Worm (Caenorhabditis elegans) whole organism, young adult: Measurements from ENCODE around the gene F56C9.8.

ENCODE experiments used
- B0019.2 ChIP-seq: fragments of 200-800 bp; sonication (Bioruptor generic); conservative IDR thresholded peaks from 2 replicates; pipeline ENCODE4 v1.3.6; 2022; ENCODE audit warnings: missing genetic modification reagents, missing genetic modification characterization, missing compliant biosample characterization
- D2030.7 ChIP-seq: fragments of 200-800 bp; sonication (Bioruptor generic); IDR thresholded peaks from 2 replicates; pipeline ENCODE4 v1.3.6; 2022; ENCODE audit warnings: missing genetic modification reagents, missing genetic modification characterization, missing compliant biosample characterization
- F10E7.11 ChIP-seq: sonication (generic microtip); optimal IDR thresholded peaks from 2 replicates; lab custom pipeline; 2017; ENCODE audit warnings: mild to moderate bottlenecking, missing genetic modification characterization, moderate library complexity, missing compliant biosample characterization
- F22D6.2 ChIP-seq: sonication (generic microtip); optimal IDR thresholded peaks from 2 replicates; lab custom pipeline; 2016; ENCODE audit warnings: mild to moderate bottlenecking, missing genetic modification characterization, missing compliant biosample characterization
- F39B2.1 ChIP-seq: fragments of 200-800 bp; sonication (Bioruptor generic); IDR thresholded peaks from 2 replicates; pipeline ENCODE4 v1.3.6; 2022; ENCODE audit warnings: missing genetic modification reagents, missing genetic modification characterization, missing compliant biosample characterization
- F52B5.7 ChIP-seq: sonication (generic microtip); optimal IDR thresholded peaks from 2 replicates; lab custom pipeline; 2016; ENCODE audit warnings: mild to moderate bottlenecking, missing genetic modification characterization, missing compliant biosample characterization
- F57C9.4 ChIP-seq: sonication (generic microtip); optimal IDR thresholded peaks from 2 replicates; lab custom pipeline; 2017; ENCODE audit warnings: mild to moderate bottlenecking, missing genetic modification characterization, missing compliant biosample characterization
- T26A5.8 ChIP-seq: sonication (generic microtip); optimal IDR thresholded peaks from 2 replicates; lab custom pipeline; 2016; ENCODE audit warnings: missing genetic modification characterization, missing compliant biosample characterization
- Y53F4B.3 ChIP-seq: fragments of 200-800 bp; sonication (Bioruptor generic); IDR thresholded peaks from 2 replicates; pipeline ENCODE4 v1.3.6; 2022; ENCODE audit warnings: missing genetic modification reagents, missing genetic modification characterization, missing compliant biosample characterization
- Y56A3A.18 ChIP-seq: fragments of 200-800 bp; sonication (Bioruptor generic); IDR thresholded peaks from 2 replicates; pipeline ENCODE4 v1.3.6; 2022; ENCODE audit warnings: missing genetic modification reagents, missing genetic modification characterization, missing compliant biosample characterization
- Y67H2A.10 ChIP-seq: fragments of 200-800 bp; sonication (Bioruptor generic); conservative IDR thresholded peaks from 2 replicates; pipeline ENCODE4 v1.3.6; 2022; ENCODE audit warnings: missing genetic modification reagents, missing genetic modification characterization, missing compliant biosample characterization
- Y95B8A.8 ChIP-seq: fragments of 200-800 bp; sonication (Bioruptor generic); IDR thresholded peaks from 2 replicates; pipeline ENCODE4 v1.3.6; 2022; ENCODE audit warnings: missing genetic modification reagents, missing genetic modification characterization, missing compliant biosample characterization
- ZK185.1 ChIP-seq: sonication (generic microtip); optimal IDR thresholded peaks from 2 replicates; lab custom pipeline; 2016; ENCODE audit warnings: mild to moderate bottlenecking, missing genetic modification characterization, missing compliant biosample characterization; ENCODE audit not compliant: poor library complexity, severe bottlenecking
- aptf-2 ChIP-seq: fragments of 200-800 bp; sonication (Bioruptor generic); conservative IDR thresholded peaks from 2 replicates; pipeline ENCODE4 v1.3.6; 2022; ENCODE audit warnings: missing genetic modification reagents, missing genetic modification characterization, missing compliant biosample characterization
- atf-7 ChIP-seq: sonication (generic microtip); optimal IDR thresholded peaks from 2 replicates; lab custom pipeline; 2017; ENCODE audit warnings: mild to moderate bottlenecking, missing genetic modification characterization, missing compliant biosample characterization
- attf-5 ChIP-seq: fragments of 200-800 bp; sonication (Bioruptor generic); optimal IDR thresholded peaks from 2 replicates; lab custom pipeline; 2018; ENCODE audit warnings: mild to moderate bottlenecking, missing genetic modification characterization, missing compliant biosample characterization
- bed-1 ChIP-seq: fragments of 200-800 bp; sonication (Bioruptor generic); IDR thresholded peaks from 2 replicates; pipeline ENCODE4 v1.3.6; 2022; ENCODE audit warnings: missing genetic modification reagents, missing genetic modification characterization, missing compliant biosample characterization
- bed-2 ChIP-seq: fragments of 200-800 bp; sonication (Bioruptor generic); IDR thresholded peaks from 2 replicates; pipeline ENCODE4 v1.3.6; 2022; ENCODE audit warnings: missing genetic modification reagents, missing genetic modification characterization, missing compliant biosample characterization
- ccch-3 ChIP-seq: fragments of 200-800 bp; sonication (Bioruptor generic); optimal IDR thresholded peaks from 2 replicates; lab custom pipeline; 2018; ENCODE audit warnings: mild to moderate bottlenecking, missing genetic modification characterization, missing compliant biosample characterization
- ceh-100 ChIP-seq: fragments of 200-800 bp; sonication (Bioruptor generic); IDR thresholded peaks from 2 replicates; pipeline ENCODE4 v1.3.6; 2022; ENCODE audit warnings: missing genetic modification reagents, missing genetic modification characterization, missing compliant biosample characterization
- ceh-40 ChIP-seq: fragments of 200-800 bp; sonication (Bioruptor generic); IDR thresholded peaks from 2 replicates; pipeline ENCODE4 v1.3.6; 2022; ENCODE audit warnings: missing genetic modification characterization, missing compliant biosample characterization
- dpff-1 ChIP-seq: sonication (generic microtip); optimal IDR thresholded peaks from 2 replicates; lab custom pipeline; 2017; ENCODE audit warnings: mild to moderate bottlenecking, missing genetic modification characterization, missing compliant biosample characterization
- fkh-3 ChIP-seq: sonication (generic microtip); optimal IDR thresholded peaks from 2 replicates; lab custom pipeline; 2016; ENCODE audit warnings: mild to moderate bottlenecking, missing genetic modification characterization, missing compliant biosample characterization
- gei-17 ChIP-seq: fragments of 200-800 bp; sonication (Bioruptor generic); optimal IDR thresholded peaks from 2 replicates; lab custom pipeline; 2018; ENCODE audit warnings: mild to moderate bottlenecking, missing genetic modification characterization, missing compliant biosample characterization
- hmg-20 ChIP-seq: fragments of 200-800 bp; sonication (Bioruptor generic); IDR thresholded peaks from 2 replicates; pipeline ENCODE4 v1.3.6; 2022; ENCODE audit warnings: missing genetic modification reagents, missing genetic modification characterization, missing compliant biosample characterization
- let-607 ChIP-seq, 2 experiments: fragments of 200-800 bp in 1 of 2; sonication (Bioruptor generic) in 1 of 2; sonication (generic microtip) in 1 of 2; optimal IDR thresholded peaks; 2 replicates each; lab custom pipeline; 2016 to 2018; ENCODE audit warnings: mild to moderate bottlenecking in 2 of 2, missing compliant biosample characterization in 2 of 2, missing genetic modification characterization in 2 of 2, moderate library complexity in 2 of 2, missing genotype in 1 of 2
- lin-35 ChIP-seq, 3 experiments: fragments of 150-350 bp in 2 of 3; sonication (generic microtip) in 1 of 3; optimal IDR thresholded peaks; 2 replicates each; lab custom pipeline; 2014 to 2018; ENCODE audit warnings: missing biosample characterization in 3 of 3, missing genetic modification characterization in 3 of 3, missing genetic modification reagents in 3 of 3
- madf-6 ChIP-seq: fragments of 200-800 bp; sonication (Bioruptor generic); IDR thresholded peaks from 2 replicates; pipeline ENCODE4 v1.3.6; 2022; ENCODE audit warnings: missing genetic modification reagents, missing genetic modification characterization, missing compliant biosample characterization
- madf-8 ChIP-seq: fragments of 200-800 bp; sonication (Bioruptor generic); conservative IDR thresholded peaks from 2 replicates; pipeline ENCODE4 v1.3.6; 2022; ENCODE audit warnings: missing genetic modification reagents, missing genetic modification characterization, missing compliant biosample characterization
- mcd-1 ChIP-seq: fragments of 200-800 bp; sonication (Bioruptor generic); IDR thresholded peaks from 2 replicates; pipeline ENCODE4 v1.3.6; 2022; ENCODE audit warnings: missing genetic modification reagents, missing genetic modification characterization, missing compliant biosample characterization
- mes-4 ChIP-seq: sonication (generic microtip); optimal IDR thresholded peaks from 2 replicates; lab custom pipeline; 2016; ENCODE audit warnings: missing genotype, missing genetic modification characterization, missing compliant biosample characterization
- nfya-2 ChIP-seq: fragments of 200-800 bp; sonication (Bioruptor generic); IDR thresholded peaks from 2 replicates; pipeline ENCODE4 v1.3.6; 2022; ENCODE audit warnings: missing genetic modification reagents, missing genetic modification characterization, missing compliant biosample characterization
- nhr-120 ChIP-seq: fragments of 200-800 bp; sonication (Bioruptor generic); IDR thresholded peaks from 2 replicates; pipeline ENCODE4 v1.3.6; 2022; ENCODE audit warnings: missing genetic modification characterization, missing compliant biosample characterization
- nhr-80 ChIP-seq: sonication (generic microtip); optimal IDR thresholded peaks from 2 replicates; lab custom pipeline; 2016; ENCODE audit warnings: missing genetic modification characterization, missing compliant biosample characterization
- pbrm-1 ChIP-seq: fragments of 200-800 bp; sonication (Bioruptor generic); IDR thresholded peaks from 2 replicates; pipeline ENCODE4 v1.3.6; 2022; ENCODE audit warnings: missing genetic modification reagents, missing genetic modification characterization, missing compliant biosample characterization
- pha-4 ChIP-seq: fragments of 150-350 bp; sonication (generic microtip); optimal IDR thresholded peaks from 2 replicates; lab custom pipeline; 2014; ENCODE audit warnings: missing biosample characterization, missing genetic modification reagents, missing genetic modification characterization
- rec-8 ChIP-seq, 2 experiments: sonication (generic microtip); optimal IDR thresholded peaks; 2 replicates each; lab custom pipeline; 2016; ENCODE audit warnings: mild to moderate bottlenecking in 2 of 2, missing genetic modification characterization in 2 of 2, missing genetic modification reagents in 2 of 2, missing genotype in 2 of 2, missing biosample characterization in 1 of 2, missing compliant biosample characterization in 1 of 2, moderate library complexity in 1 of 2
- repo-1 ChIP-seq: sonication (generic microtip); optimal IDR thresholded peaks from 2 replicates; lab custom pipeline; 2017; ENCODE audit warnings: mild to moderate bottlenecking, missing genetic modification characterization, missing compliant biosample characterization
- rpc-1 ChIP-seq, 2 experiments: fragments of 150-350 bp in 1 of 2; sonication (generic microtip) in 1 of 2; optimal IDR thresholded peaks; 2 replicates each; lab custom pipeline; 2014 to 2018; ENCODE audit warnings: missing biosample characterization in 1 of 2, missing genetic modification characterization in 1 of 2, missing genetic modification reagents in 1 of 2, missing genotype in 1 of 2
- sdz-38 ChIP-seq: sonication (generic microtip); optimal IDR thresholded peaks from 2 replicates; lab custom pipeline; 2016; ENCODE audit warnings: missing genotype, missing genetic modification characterization, missing compliant biosample characterization
- snpc-1.3 ChIP-seq: sonication (generic microtip); optimal IDR thresholded peaks from 2 replicates; lab custom pipeline; 2017; ENCODE audit warnings: missing genetic modification characterization, mild to moderate bottlenecking, missing compliant biosample characterization, antibody characterized with exemption, moderate library complexity, missing genotype, missing genetic modification reagents; ENCODE audit not compliant: insufficient read depth
- snpc-4 ChIP-seq, 5 experiments: fragments of 150-350 bp in 1 of 5; sonication (generic microtip) in 4 of 5; optimal IDR thresholded peaks; 2 replicates each; lab custom pipeline; 2014 to 2018; ENCODE audit warnings: missing genetic modification characterization in 5 of 5, missing biosample characterization in 3 of 5, antibody characterized with exemption in 2 of 5, mild to moderate bottlenecking in 2 of 5, missing compliant biosample characterization in 2 of 5, missing genotype in 2 of 5, moderate library complexity in 2 of 5, missing genetic modification reagents in 1 of 5
- somi-1 ChIP-seq: fragments of 200-800 bp; sonication (Bioruptor generic); optimal IDR thresholded peaks from 2 replicates; lab custom pipeline; 2018; ENCODE audit warnings: mild to moderate bottlenecking, missing genetic modification characterization, missing compliant biosample characterization
- tlf-1 ChIP-seq: fragments of 200-800 bp; sonication (Bioruptor generic); optimal IDR thresholded peaks from 2 replicates; lab custom pipeline; 2018; ENCODE audit warnings: mild to moderate bottlenecking, missing genetic modification characterization, missing compliant biosample characterization
- unc-130 ChIP-seq: sonication (generic microtip); optimal IDR thresholded peaks from 2 replicates; lab custom pipeline; 2016; ENCODE audit warnings: missing genetic modification reagents, missing genetic modification characterization, missing compliant biosample characterization
- unc-62 ChIP-seq: fragments of 150-350 bp; optimal IDR thresholded peaks from 2 replicates; lab custom pipeline; 2014; ENCODE audit warnings: missing biosample characterization, missing genetic modification reagents, missing genetic modification characterization
- xnd-1 ChIP-seq: sonication (generic microtip); optimal IDR thresholded peaks from 2 replicates; lab custom pipeline; 2016; ENCODE audit warnings: missing genotype, missing genetic modification reagents, missing genetic modification characterization, missing compliant biosample characterization
- ztf-6 ChIP-seq: fragments of 200-800 bp; sonication (Bioruptor generic); IDR thresholded peaks from 2 replicates; pipeline ENCODE4 v1.3.6; 2022; ENCODE audit warnings: missing genetic modification reagents, missing genetic modification characterization, missing compliant biosample characterization

F56C9.8 gene

ce11 chrIII:7338693-7339092 lies 19.4 kb upstream of the F56C9.8 start, which contains the start of gene kap-1 (continued):
- TF ChIP-seq xnd-1 (no peak), mcd-1 (peak; percentile 44), madf-6 (peak; percentile 3; the same call in 1 of the 2 replicates), attf-5 (GFP tag; lab: Kevin White, UChicago) (no peak), repo-1 (tag; lab: Kevin White, UChicago) (peak; percentile 73), pha-4 (tag; lab: Kevin White, UChicago) (no peak), Y67H2A.10 (GFP tag; lab: Robert Waterston, UW) (no peak), mes-4 (tag; lab: Kevin White, UChicago) (peak; percentile 34), dpff-1 (tag; lab: Kevin White, UChicago) (peak; percentile 62), Y53F4B.3 (GFP tag; lab: Robert Waterston, UW) (no peak), ceh-100 (GFP tag; lab: Robert Waterston, UW) (peak; percentile 21; the same call in 1 of the 2 replicates), F52B5.7 (peak; percentile 76), rpc-1 (optimal IDR thresholded peaks at IDR 0.05; lab: Kevin White, UChicago) (no peak), rpc-1 (tag; optimal IDR thresholded peaks at IDR 0.05; lab: Kevin White, UChicago) (no peak), nhr-80 (no peak), snpc-4 (GFP tag; optimal IDR thresholded peaks at IDR 0.05; lab: Kevin White, UChicago) (peak; percentile 18), snpc-4 (tag; optimal IDR thresholded peaks at IDR 0.05; lab: Kevin White, UChicago) (peak in 1 of 4 experiments; percentile 42), ceh-40 (GFP tag; lab: Robert Waterston, UW) (no peak), aptf-2 (GFP tag; lab: Robert Waterston, UW) (no peak), madf-8 (no peak; the same call in 1 of the 2 replicates), T26A5.8 (tag; lab: Kevin White, UChicago) (peak; percentile 20), gei-17 (GFP tag; lab: Kevin White, UChicago) (peak; percentile 26), unc-62 (no peak), nhr-120 (GFP tag; lab: Robert Waterston, UW) (0 out of 2 replicates have a peak, but pooled peaks have one; percentile 12), B0019.2 (GFP tag; lab: Robert Waterston, UW) (no peak), D2030.7 (no peak), F22D6.2 (no peak), snpc-1.3 (tag; lab: Kevin White, UChicago) (peak; percentile 7), F10E7.11 (tag; lab: Kevin White, UChicago) (no peak), ZK185.1 (tag; lab: Kevin White, UChicago) (no peak), ccch-3 (GFP tag; lab: Kevin White, UChicago) (no peak), unc-130 (GFP tag; lab: Kevin White, UChicago) (no peak), somi-1 (no peak), sdz-38 (tag; lab: Kevin White, UChicago) (no peak), bed-2 (GFP tag; lab: Robert Waterston, UW) (no peak), bed-1 (GFP tag; lab: Robert Waterston, UW) (no peak), pbrm-1 (GFP tag; lab: Robert Waterston, UW) (no peak), nfya-2 (GFP tag; lab: Robert Waterston, UW) (no peak), fkh-3 (tag; lab: Kevin White, UChicago) (peak; percentile 80), rec-8 (tag; optimal IDR thresholded peaks at IDR 0.05; lab: Kevin White, UChicago) (no peak), Y56A3A.18 (peak; percentile 89; the same call in 1 of the 2 replicates), hmg-20 (no peak), F39B2.1 (GFP tag; lab: Robert Waterston, UW) (no peak), lin-35 (GFP tag; optimal IDR thresholded peaks at IDR 0.05; lab: Kevin White, UChicago) (peak in 1 of 3 experiments; percentile 42), tlf-1 (GFP tag; lab: Kevin White, UChicago) (peak; percentile 58), F57C9.4 (tag; lab: Kevin White, UChicago) (no peak), Y95B8A.8 (GFP tag; lab: Robert Waterston, UW) (no peak), let-607 (tag; optimal IDR thresholded peaks at IDR 0.05; lab: Kevin White, UChicago) (peak in 1 of 2 experiments; percentile 4), atf-7 (tag; lab: Kevin White, UChicago) (peak; percentile 43), ztf-6 (GFP tag; lab: Robert Waterston, UW) (no peak)
